Fruit fly (Drosophila melanogaster) whole organism, embryonic: Measurements from ENCODE around the gene wrd.

Experiments used
- Bteb2 ChIP-seq: fragments of 200-800 bp; sonication (Bioruptor generic); optimal IDR thresholded peaks from 2 replicates; lab custom pipeline; 2016; ENCODE audit warnings: missing biosample characterization, missing genetic modification characterization
- C15 ChIP-seq: fragments of 200-800 bp; sonication (Bioruptor generic); IDR thresholded peaks from 3 replicates; pipeline ENCODE4 v1.3.6; 2022; ENCODE audit warnings: missing biosample characterization, missing genetic modification characterization
- CG10274 ChIP-seq: fragments of 200-800 bp; sonication (Bioruptor generic); optimal IDR thresholded peaks from 3 replicates; lab custom pipeline; 2017; ENCODE audit warnings: missing biosample characterization, mild to moderate bottlenecking, missing genetic modification characterization
- CG11456 ChIP-seq: fragments of 200-800 bp; sonication (Bioruptor generic); IDR thresholded peaks from 3 replicates; pipeline ENCODE4 v1.3.6; 2022; ENCODE audit warnings: missing biosample characterization, missing genetic modification characterization
- CG11560 ChIP-seq: fragments of 200-800 bp; sonication (Bioruptor generic); IDR thresholded peaks from 3 replicates; pipeline ENCODE4 v1.3.6; 2022; ENCODE audit warnings: missing biosample characterization, missing genetic modification characterization
- CG13287 ChIP-seq: fragments of 200-800 bp; sonication (Bioruptor generic); IDR thresholded peaks from 2 replicates; pipeline ENCODE4 v1.3.6; 2022; ENCODE audit warnings: missing biosample characterization, missing genetic modification characterization; ENCODE audit not compliant: partially characterized antibody
- CG15479 ChIP-seq: fragments of 200-800 bp; sonication (Bioruptor generic); optimal IDR thresholded peaks from 3 replicates; lab custom pipeline; 2019; ENCODE audit warnings: missing biosample characterization, mild to moderate bottlenecking, missing genetic modification characterization, moderate library complexity
- CG17912 ChIP-seq: fragments of 200-800 bp; sonication (Bioruptor generic); optimal IDR thresholded peaks from 2 replicates; lab custom pipeline; 2018; ENCODE audit warnings: missing biosample characterization, mild to moderate bottlenecking, missing genetic modification characterization
- CG3726 ChIP-seq: fragments of 200-800 bp; sonication (Bioruptor generic); IDR thresholded peaks from 3 replicates; pipeline ENCODE4, ENCODE4 v1.3.6; 2022; ENCODE audit warnings: missing biosample characterization, missing genetic modification characterization
- CG3838 ChIP-seq: fragments of 200-800 bp; sonication (Bioruptor generic); optimal IDR thresholded peaks from 3 replicates; lab custom pipeline; 2016; ENCODE audit warnings: missing biosample characterization, missing genetic modification characterization
- CG4360 ChIP-seq: fragments of 200-800 bp; sonication (Bioruptor generic); IDR thresholded peaks from 2 replicates; pipeline ENCODE4 v1.3.6; 2022; ENCODE audit warnings: missing biosample characterization, missing genetic modification characterization
- CG4854 ChIP-seq: fragments of 200-800 bp; sonication (Bioruptor generic); optimal IDR thresholded peaks from 2 replicates; lab custom pipeline; 2016; ENCODE audit warnings: missing biosample characterization, missing genetic modification characterization, inconsistent platforms
- Dbx ChIP-seq: fragments of 200-800 bp; sonication (Bioruptor generic); IDR thresholded peaks from 3 replicates; pipeline ENCODE4 v1.3.6; 2022; ENCODE audit warnings: missing biosample characterization, missing genetic modification characterization
- HHEX ChIP-seq: fragments of 200-800 bp; sonication (Bioruptor generic); optimal IDR thresholded peaks from 3 replicates; lab custom pipeline; 2017; ENCODE audit warnings: missing biosample characterization, mild to moderate bottlenecking, missing genetic modification characterization, missing genetic modification reagents
- Med ChIP-seq: fragments of 200-800 bp; sonication (Bioruptor generic); peaks from one replicate; lab custom pipeline; 2016; ENCODE audit warnings: missing biosample characterization, missing genetic modification characterization, mild to moderate bottlenecking, inconsistent platforms, moderate library complexity
- Myb ChIP-seq: fragments of 200-800 bp; sonication (Bioruptor generic); optimal IDR thresholded peaks from 2 replicates; lab custom pipeline; 2016; ENCODE audit warnings: missing biosample characterization, missing genetic modification characterization
- Nf-YB ChIP-seq: fragments of 200-800 bp; sonication (Bioruptor generic); optimal IDR thresholded peaks from 3 replicates; lab custom pipeline; 2019; ENCODE audit warnings: missing biosample characterization, mild to moderate bottlenecking, missing genetic modification characterization, moderate library complexity
- Nf-YC ChIP-seq: fragments of 200-800 bp; optimal IDR thresholded peaks from 3 replicates; lab custom pipeline; 2019; ENCODE audit warnings: missing biosample characterization, mild to moderate bottlenecking, missing genetic modification characterization, moderate library complexity
- Sry-β ChIP-seq: fragments of 200-800 bp; sonication (Bioruptor generic); optimal IDR thresholded peaks from 2 replicates; lab custom pipeline; 2018; ENCODE audit warnings: missing biosample characterization, mild to moderate bottlenecking, missing genetic modification characterization, moderate library complexity
- Ssrp ChIP-seq: fragments of 200-800 bp; sonication (Bioruptor generic); optimal IDR thresholded peaks from 2 replicates; lab custom pipeline; 2018; ENCODE audit warnings: missing biosample characterization, mild to moderate bottlenecking, missing genetic modification characterization, moderate library complexity
- TFAM ChIP-seq: fragments of 200-800 bp; sonication (Bioruptor generic); optimal IDR thresholded peaks from 2 replicates; lab custom pipeline; 2017; ENCODE audit warnings: missing biosample characterization, missing genetic modification characterization, inconsistent platforms
- Trl ChIP-seq, 3 experiments: fragments of >200 bp in 2 of 3; fragments of 200-800 bp in 1 of 3; sonication (Bioruptor generic) in 1 of 3; optimal IDR thresholded peaks; 2 replicates in 1 of 3; 3 replicates in 2 of 3; lab custom pipeline; 2016 to 2017; ENCODE audit warnings: missing biosample characterization in 1 of 3, missing genetic modification characterization in 1 of 3
- al ChIP-seq: fragments of 200-800 bp; sonication (Bioruptor generic); IDR thresholded peaks from 2 replicates; pipeline ENCODE4 v1.3.6; 2022; ENCODE audit warnings: missing biosample characterization, missing genetic modification characterization
- amos ChIP-seq: fragments of 200-800 bp; sonication (Bioruptor generic); IDR thresholded peaks from 2 replicates; pipeline ENCODE4 v1.3.6; 2022; ENCODE audit warnings: missing biosample characterization, missing genetic modification characterization; ENCODE audit not compliant: partially characterized antibody
- bigmax ChIP-seq: fragments of 200-800 bp; sonication (Bioruptor generic); optimal IDR thresholded peaks from 2 replicates; lab custom pipeline; 2018; ENCODE audit warnings: missing biosample characterization, mild to moderate bottlenecking, missing genetic modification characterization
- br ChIP-seq: fragments of >200 bp; optimal IDR thresholded peaks from 2 replicates; lab custom pipeline; 2017
- cas ChIP-seq: fragments of 200-800 bp; sonication (Bioruptor generic); IDR thresholded peaks from 2 replicates; pipeline ENCODE4 v1.3.6; 2022; ENCODE audit warnings: missing biosample characterization, missing genetic modification characterization
- cg ChIP-seq: fragments of 200-800 bp; sonication (Bioruptor generic); optimal IDR thresholded peaks from 3 replicates; lab custom pipeline; 2019; ENCODE audit warnings: missing biosample characterization, mild to moderate bottlenecking, missing genetic modification characterization, moderate library complexity
- chif ChIP-seq, 2 experiments: fragments of 200-800 bp; sonication (Bioruptor generic); optimal IDR thresholded peaks; 3 replicates each; lab custom pipeline; 2016; ENCODE audit warnings: missing biosample characterization in 2 of 2, missing genetic modification characterization in 2 of 2
- chinmo ChIP-seq: fragments of 200-800 bp; sonication (Bioruptor generic); IDR thresholded peaks from 4 replicates; pipeline ENCODE4 v1.3.6; 2022; ENCODE audit warnings: missing biosample characterization, missing genetic modification characterization; ENCODE audit not compliant: partially characterized antibody
- chn ChIP-seq: fragments of 200-800 bp; sonication (Bioruptor generic); optimal IDR thresholded peaks from 2 replicates; lab custom pipeline; 2016; ENCODE audit warnings: missing biosample characterization, missing genetic modification characterization
- da ChIP-seq: fragments of 200-800 bp; sonication (Bioruptor generic); optimal IDR thresholded peaks from 2 replicates; lab custom pipeline; 2016; ENCODE audit warnings: missing biosample characterization, missing genetic modification characterization
- dmrt99B ChIP-seq: fragments of 200-800 bp; sonication (Bioruptor generic); optimal IDR thresholded peaks from 2 replicates; lab custom pipeline; 2018; ENCODE audit warnings: missing biosample characterization, mild to moderate bottlenecking, missing genetic modification characterization, moderate library complexity
- dpn ChIP-seq, 2 experiments: fragments of 200-800 bp; sonication (Bioruptor generic); optimal IDR thresholded peaks; 3 replicates each; lab custom pipeline; 2016; ENCODE audit warnings: missing biosample characterization in 2 of 2, missing genetic modification characterization in 2 of 2
- gt ChIP-seq: fragments of 200-800 bp; sonication (Bioruptor generic); IDR thresholded peaks from 2 replicates; pipeline ENCODE4 v1.3.6; 2022; ENCODE audit warnings: missing biosample characterization, missing genetic modification characterization
- hth ChIP-seq: fragments of >200 bp; optimal IDR thresholded peaks from 2 replicates; lab custom pipeline; 2017; ENCODE audit warnings: inconsistent platforms
- odd ChIP-seq: fragments of 200-800 bp; sonication (Bioruptor generic); optimal IDR thresholded peaks from 2 replicates; lab custom pipeline; 2017; ENCODE audit warnings: missing biosample characterization, mild to moderate bottlenecking, missing genetic modification characterization
- pros ChIP-seq: fragments of 200-800 bp; sonication (Bioruptor generic); optimal IDR thresholded peaks from 3 replicates; lab custom pipeline; 2019; ENCODE audit warnings: missing biosample characterization, mild to moderate bottlenecking, missing genetic modification characterization, moderate library complexity
- sima ChIP-seq: fragments of 200-800 bp; sonication (Bioruptor generic); optimal IDR thresholded peaks from 2 replicates; lab custom pipeline; 2016; ENCODE audit warnings: missing biosample characterization, missing genetic modification characterization
- slbo ChIP-seq: fragments of 200-800 bp; sonication (Bioruptor generic); IDR thresholded peaks from 2 replicates; pipeline ENCODE4 v1.3.6; 2022; ENCODE audit warnings: missing biosample characterization, missing genetic modification characterization
- sr ChIP-seq: fragments of 200-800 bp; sonication (Bioruptor generic); IDR thresholded peaks from 3 replicates; pipeline ENCODE4 v1.3.6; 2022; ENCODE audit warnings: missing biosample characterization, missing genetic modification characterization
- trh ChIP-seq: fragments of 200-800 bp; sonication (Bioruptor generic); optimal IDR thresholded peaks from 2 replicates; lab custom pipeline; 2016; ENCODE audit warnings: missing biosample characterization, missing genetic modification characterization
- twi ChIP-seq: fragments of 200-800 bp; optimal IDR thresholded peaks from 2 replicates; lab custom pipeline; 2019; ENCODE audit warnings: missing biosample characterization, mild to moderate bottlenecking, missing genetic modification characterization, moderate library complexity
- zf30C ChIP-seq: fragments of 200-800 bp; sonication (Bioruptor generic); optimal IDR thresholded peaks from 3 replicates; lab custom pipeline; 2018; ENCODE audit warnings: missing biosample characterization, mild to moderate bottlenecking, missing genetic modification characterization

wrd gene

dm6 chr3R:18167416-18168237 is at the start of gene wrd (continued):
- TF ChIP-seq Sry-β (no peak), CG3838 (GFP tag; lab: Kevin White, UChicago) (no peak), cas (GFP tag; lab: Robert Waterston, UW) (no peak)
- TF ChIP-seq, all 482 proteins: peak for 109

dm6 chr3R:18118239-18118638 is 49.3 kb upstream of the wrd start:
- TF ChIP-seq Nf-YB (GFP tag; lab: Kevin White, UChicago), result peak; percentile 88
- peak; percentile 64 for TF ChIP-seq Nf-YC
- no peak for TF ChIP-seq dmrt99B

dm6 chr3R:18118695-18119094 is 48.9 kb upstream of the wrd start:
- TF ChIP-seq Trl (optimal IDR thresholded peaks at IDR 0.05; lab: Kevin White, UChicago), result no peak
- TF ChIP-seq Trl (GFP tag; optimal IDR thresholded peaks at IDR 0.05; lab: Kevin White, UChicago), result no peak
- TF ChIP-seq slbo (GFP tag; lab: Robert Waterston, UW), result no peak
- TF ChIP-seq amos (GFP tag; lab: Robert Waterston, UW), result no peak
- 0 out of 3 replicates have a peak, but pooled peaks have one; percentile 14 for TF ChIP-seq CG11456 (GFP tag; lab: Robert Waterston, UW)
- TF ChIP-seq CG4854 (GFP tag; lab: Kevin White, UChicago), result no peak
- TF ChIP-seq CG11560 (tag; lab: Robert Waterston, UW), result no peak
- no peak for TF ChIP-seq hth
- TF ChIP-seq al, result no peak
- no peak for TF ChIP-seq TFAM
- no peak for TF ChIP-seq Ssrp (tag; lab: Kevin White, UChicago)
- no peak for TF ChIP-seq Med
- no peak for TF ChIP-seq HHEX (GFP tag; lab: Kevin White, UChicago)
- TF ChIP-seq twi (tag; lab: Kevin White, UChicago), result peak; percentile 35
- TF ChIP-seq gt (GFP tag; lab: Robert Waterston, UW), result no peak
- no peak for TF ChIP-seq Dbx (GFP tag; lab: Robert Waterston, UW)
- peak; percentile 36 for TF ChIP-seq cg (GFP tag; lab: Kevin White, UChicago)
- no peak for TF ChIP-seq CG17912
- no peak for TF ChIP-seq br (lab: Kevin White, UChicago)
- no peak for TF ChIP-seq Nf-YB (GFP tag; lab: Kevin White, UChicago)
- TF ChIP-seq chinmo, result 0 out of 4 replicates have a peak, but pooled peaks have one; percentile 19
- no peak for TF ChIP-seq sima (GFP tag; lab: Kevin White, UChicago)
- TF ChIP-seq sr, result peak; percentile 94
- TF ChIP-seq CG4360 (GFP tag; lab: Robert Waterston, UW), result no peak
- TF ChIP-seq CG15479 (GFP tag; lab: Kevin White, UChicago), result peak; percentile 75
- no peak for TF ChIP-seq da (GFP tag; lab: Kevin White, UChicago)
- TF ChIP-seq CG10274 (GFP tag; lab: Kevin White, UChicago), result no peak

dm6 chr3R:18121385-18122151 is 46.0 kb upstream of the wrd start:
- TF ChIP-seq CG3726 (no peak), chn (GFP tag; lab: Kevin White, UChicago) (no peak), Nf-YC (peak; percentile 99), CG4854 (GFP tag; lab: Kevin White, UChicago) (no peak), dpn (GFP tag; optimal IDR thresholded peaks at IDR 0.05; lab: Kevin White, UChicago) (peak in 1 of 2 experiments; percentile 6), pros (peak; percentile 37), odd (GFP tag; lab: Kevin White, UChicago) (peak; percentile 39), C15 (GFP tag; lab: Robert Waterston, UW) (no peak), CG13287 (GFP tag; lab: Robert Waterston, UW) (peak; percentile 51), trh (GFP tag; lab: Kevin White, UChicago) (no peak), Bteb2 (GFP tag; lab: Kevin White, UChicago) (no peak), zf30C (peak; percentile 13), Myb (GFP tag; lab: Kevin White, UChicago) (no peak), bigmax (GFP tag; lab: Kevin White, UChicago) (no peak), sr (peak; percentile 49; the same call in 2 of the 3 replicates), chif (GFP tag; optimal IDR thresholded peaks at IDR 0.05; lab: Kevin White, UChicago) (peak in 1 of 2 experiments; percentile 3)
